Worm (Caenorhabditis elegans): ENCODE measurements around the gene R05G9R.1.

The R05G9R.1 gene

ce11 chrII:6562203-6562867 lies 48.5 kb upstream of the R05G9R.1 start (continued):
- TF ChIP-seq Y75B8A.6 (GFP tag; IDR thresholded peaks at IDR 0.05) = no peak
- TF ChIP-seq tag-97 (GFP tag; IDR thresholded peaks at IDR 0.05) = no peak
- no peak for TF ChIP-seq pha-4 (GFP tag; IDR thresholded peaks at IDR 0.05)
- TF ChIP-seq pha-4 (tag; optimal IDR thresholded peaks at IDR 0.05) = no peak
- no peak for TF ChIP-seq set-16 (GFP tag; IDR thresholded peaks at IDR 0.05)
- TF ChIP-seq dpl-1 (GFP tag; optimal IDR thresholded peaks at IDR 0.05) = no peak
- no peak for TF ChIP-seq daf-19 (GFP tag; conservative IDR thresholded peaks at IDR 0.05)
- no peak for TF ChIP-seq daf-12 (tag; optimal IDR thresholded peaks at IDR 0.05)
- TF ChIP-seq attf-4 (tag; optimal IDR thresholded peaks at IDR 0.05) = no peak
- TF ChIP-seq nhr-76 (tag; optimal IDR thresholded peaks at IDR 0.05) = no peak
- no peak for TF ChIP-seq lir-3 (tag; optimal IDR thresholded peaks at IDR 0.05)
- TF ChIP-seq ceh-44 (GFP tag; IDR thresholded peaks at IDR 0.05) = no peak
- TF ChIP-seq jun-1 (tag; optimal IDR thresholded peaks at IDR 0.05) = no peak
- peak; percentile 27 for TF ChIP-seq dve-1 (tag; optimal IDR thresholded peaks at IDR 0.05; ENCODE audit: insufficient read depth)
- no peak for TF ChIP-seq aly-2 (tag; optimal IDR thresholded peaks at IDR 0.05)
- TF ChIP-seq dmd-6 (GFP tag; IDR thresholded peaks at IDR 0.05) = no peak; the same call in 1 of the 2 replicates
- no peak for TF ChIP-seq ceh-20 (GFP tag; IDR thresholded peaks at IDR 0.05)
- TF ChIP-seq F49E8.2 (tag; optimal IDR thresholded peaks at IDR 0.05; ENCODE audit: borderline replicate concordance) = no peak
- TF ChIP-seq nhr-25 (tag; optimal IDR thresholded peaks at IDR 0.05; ENCODE audit: borderline replicate concordance, insufficient read depth) = peak; percentile 91
- peak; percentile 10 for TF ChIP-seq ama-1 (optimal IDR thresholded peaks at IDR 0.05)
- no peak for TF ChIP-seq ceh-32 (tag; optimal IDR thresholded peaks at IDR 0.05; ENCODE audit: poor library complexity)
- TF ChIP-seq daf-16 (GFP tag; optimal IDR thresholded peaks at IDR 0.05) = peak in 1 of 2 experiments; percentile 62
- TF ChIP-seq daf-16 (tag; optimal IDR thresholded peaks at IDR 0.05) = peak; percentile 12
- TF ChIP-seq duxl-1 (tag; optimal IDR thresholded peaks at IDR 0.05; ENCODE audit: poor library complexity) = no peak
- no peak for TF ChIP-seq arid-1 (GFP tag; conservative IDR thresholded peaks at IDR 0.05)
- no peak for TF ChIP-seq D1046.2 (GFP tag; IDR thresholded peaks at IDR 0.05)
- no peak for TF ChIP-seq saeg-2 (GFP tag; IDR thresholded peaks at IDR 0.05)
- TF ChIP-seq zfp-2 (tag; optimal IDR thresholded peaks at IDR 0.05) = no peak
- no peak for TF ChIP-seq zip-11 (GFP tag; IDR thresholded peaks at IDR 0.05)
- no peak for TF ChIP-seq unc-130 (GFP tag; optimal IDR thresholded peaks at IDR 0.05)
- no peak for TF ChIP-seq hmg-1.1 (GFP tag; IDR thresholded peaks at IDR 0.05)
- no peak for TF ChIP-seq fkh-10 (GFP tag; optimal IDR thresholded peaks at IDR 0.05)
- no peak for TF ChIP-seq snpc-4 (tag; optimal IDR thresholded peaks at IDR 0.05)
- no peak for TF ChIP-seq lim-7 (GFP tag; IDR thresholded peaks at IDR 0.05)
- no peak for TF ChIP-seq skn-1 (tag; optimal IDR thresholded peaks at IDR 0.05)
- no peak for TF ChIP-seq ctbp-1 (GFP tag; IDR thresholded peaks at IDR 0.05)
- TF ChIP-seq ZK337.2 (GFP tag; IDR thresholded peaks at IDR 0.05) = no peak
- TF ChIP-seq R02D3.7 (tag; optimal IDR thresholded peaks at IDR 0.05) = no peak
- peak; percentile 70 for TF ChIP-seq nhr-28 (tag; optimal IDR thresholded peaks at IDR 0.05)
- no peak for TF ChIP-seq ztf-7 (tag; optimal IDR thresholded peaks at IDR 0.05)
- no peak for TF ChIP-seq lin-13 (GFP tag; optimal IDR thresholded peaks at IDR 0.05)
- TF ChIP-seq nhr-102 (tag; optimal IDR thresholded peaks at IDR 0.05) = no peak
- no peak for TF ChIP-seq aha-1 (tag)
- TF ChIP-seq dmd-8 (GFP tag; IDR thresholded peaks at IDR 0.05) = no peak
- no peak for TF ChIP-seq ztf-11 (tag; optimal IDR thresholded peaks at IDR 0.05)
- TF ChIP-seq zfp-3 (GFP tag; conservative IDR thresholded peaks at IDR 0.05) = no peak
- TF ChIP-seq gei-8 (GFP tag; optimal IDR thresholded peaks at IDR 0.05) = no peak
- no peak for TF ChIP-seq nhr-6 (tag; optimal IDR thresholded peaks at IDR 0.05)
- no peak for TF ChIP-seq Y105C5A.15 (GFP tag; IDR thresholded peaks at IDR 0.05)
- TF ChIP-seq php-3 (GFP tag; IDR thresholded peaks at IDR 0.05) = no peak
- TF ChIP-seq mdl-1 (tag; optimal IDR thresholded peaks at IDR 0.05) = peak in 1 of 2 experiments; percentile 54
- TF ChIP-seq vab-7 (GFP tag; IDR thresholded peaks at IDR 0.05) = no peak
